Worm (Caenorhabditis elegans) whole organism, late embryonic: ENCODE results near the gene F40G9.18.

ENCODE experiments used
- F13H6.1 ChIP-seq: sonication (generic microtip); optimal IDR thresholded peaks from 2 replicates; lab custom pipeline; 2016; ENCODE audit warnings: missing genetic modification characterization, missing compliant biosample characterization
- K02D7.2 ChIP-seq: sonication (generic microtip); optimal IDR thresholded peaks from 2 replicates; lab custom pipeline; 2017; ENCODE audit warnings: mild to moderate bottlenecking, missing genetic modification characterization, missing compliant biosample characterization
- K09A11.1 ChIP-seq: sonication (generic microtip); optimal IDR thresholded peaks from 2 replicates; lab custom pipeline; 2017; ENCODE audit warnings: antibody characterized with exemption, mild to moderate bottlenecking, missing genetic modification characterization, missing compliant biosample characterization; ENCODE audit not compliant: insufficient read depth
- ceh-19 ChIP-seq: fragments of 200-800 bp; sonication (Bioruptor generic); optimal IDR thresholded peaks from 2 replicates; lab custom pipeline; 2018; ENCODE audit warnings: mild to moderate bottlenecking, missing genetic modification characterization, missing compliant biosample characterization
- ceh-24 ChIP-seq: sonication (generic microtip); optimal IDR thresholded peaks from 2 replicates; lab custom pipeline; 2016; ENCODE audit warnings: mild to moderate bottlenecking, missing genetic modification characterization, missing compliant biosample characterization
- ceh-34 ChIP-seq: sonication (generic microtip); optimal IDR thresholded peaks from 2 replicates; lab custom pipeline; 2016; ENCODE audit warnings: mild to moderate bottlenecking, missing genetic modification characterization, missing compliant biosample characterization
- ceh-48 ChIP-seq: sonication (generic microtip); optimal IDR thresholded peaks from 2 replicates; lab custom pipeline; 2016; ENCODE audit warnings: missing genetic modification characterization, inconsistent platforms, missing compliant biosample characterization
- ceh-6 ChIP-seq: fragments of 200-800 bp; sonication (Bioruptor generic); optimal IDR thresholded peaks from 2 replicates; lab custom pipeline; 2018; ENCODE audit warnings: mild to moderate bottlenecking, missing genetic modification characterization, missing compliant biosample characterization
- ceh-9 ChIP-seq: sonication (generic microtip); optimal IDR thresholded peaks from 2 replicates; lab custom pipeline; 2016; ENCODE audit warnings: mild to moderate bottlenecking, missing genetic modification characterization, inconsistent platforms, missing compliant biosample characterization
- che-1 ChIP-seq: sonication (generic microtip); optimal IDR thresholded peaks from 2 replicates; lab custom pipeline; 2016; ENCODE audit warnings: mild to moderate bottlenecking, missing genetic modification characterization, missing compliant biosample characterization
- dmd-4 ChIP-seq: sonication (generic microtip); optimal IDR thresholded peaks from 2 replicates; lab custom pipeline; 2016; ENCODE audit warnings: borderline replicate concordance, missing genetic modification characterization, missing compliant biosample characterization
- elt-2 ChIP-seq: sonication (generic microtip); optimal IDR thresholded peaks from 2 replicates; lab custom pipeline; 2016; ENCODE audit warnings: missing genetic modification reagents, missing genetic modification characterization, missing compliant biosample characterization
- elt-4 ChIP-seq: sonication (generic microtip); optimal IDR thresholded peaks from 2 replicates; lab custom pipeline; 2016; ENCODE audit warnings: missing genetic modification characterization, missing compliant biosample characterization
- ets-4 ChIP-seq: sonication (generic microtip); optimal IDR thresholded peaks from 2 replicates; lab custom pipeline; 2016; ENCODE audit warnings: missing genetic modification characterization, missing compliant biosample characterization
- fax-1 ChIP-seq: sonication (generic microtip); optimal IDR thresholded peaks from 2 replicates; lab custom pipeline; 2016; ENCODE audit warnings: missing genotype, missing genetic modification characterization, missing compliant biosample characterization
- fkh-10 ChIP-seq: fragments of 150-350 bp; optimal IDR thresholded peaks from 2 replicates; lab custom pipeline; 2014; ENCODE audit warnings: missing biosample characterization, missing genetic modification reagents, missing genetic modification characterization
- fkh-6 ChIP-seq: sonication (generic microtip); optimal IDR thresholded peaks from 2 replicates; lab custom pipeline; 2016; ENCODE audit warnings: missing genetic modification characterization, missing compliant biosample characterization
- hlh-13 ChIP-seq: fragments of 200-800 bp; sonication (Bioruptor generic); optimal IDR thresholded peaks from 2 replicates; lab custom pipeline; 2018; ENCODE audit warnings: mild to moderate bottlenecking, missing genetic modification characterization, missing compliant biosample characterization
- lim-6 ChIP-seq: sonication (generic microtip); optimal IDR thresholded peaks from 2 replicates; lab custom pipeline; 2016; ENCODE audit warnings: missing genetic modification characterization, missing compliant biosample characterization
- lin-11 ChIP-seq: fragments of 200-800 bp; sonication (Bioruptor generic); optimal IDR thresholded peaks from 2 replicates; lab custom pipeline; 2018; ENCODE audit warnings: mild to moderate bottlenecking, missing genetic modification characterization, missing compliant biosample characterization
- mec-3 ChIP-seq: sonication (generic microtip); optimal IDR thresholded peaks from 2 replicates; lab custom pipeline; 2016; ENCODE audit warnings: borderline replicate concordance, missing genetic modification characterization, missing compliant biosample characterization
- nfya-1 ChIP-seq: sonication (generic microtip); optimal IDR thresholded peaks from 2 replicates; lab custom pipeline; 2017; ENCODE audit warnings: missing genetic modification characterization, mild to moderate bottlenecking, missing compliant biosample characterization, antibody characterized with exemption, moderate library complexity
- npax-4 ChIP-seq: sonication (generic microtip); optimal IDR thresholded peaks from 2 replicates; lab custom pipeline; 2016; ENCODE audit warnings: missing genetic modification characterization, missing compliant biosample characterization
- odd-2 ChIP-seq: sonication (generic microtip); optimal IDR thresholded peaks from 2 replicates; lab custom pipeline; 2017; ENCODE audit warnings: antibody characterized with exemption, mild to moderate bottlenecking, missing genetic modification characterization, missing compliant biosample characterization
- pat-9 ChIP-seq: fragments of 200-800 bp; sonication (Bioruptor generic); optimal IDR thresholded peaks from 2 replicates; lab custom pipeline; 2018; ENCODE audit warnings: mild to moderate bottlenecking, missing genetic modification characterization, moderate library complexity, missing compliant biosample characterization
- pqm-1 ChIP-seq: sonication (generic microtip); optimal IDR thresholded peaks from 2 replicates; lab custom pipeline; 2016; ENCODE audit warnings: missing genetic modification characterization, missing compliant biosample characterization
- ref-2 ChIP-seq: sonication (generic microtip); optimal IDR thresholded peaks from 2 replicates; lab custom pipeline; 2016; ENCODE audit warnings: missing genetic modification characterization, missing compliant biosample characterization
- rnt-1 ChIP-seq: sonication (generic microtip); optimal IDR thresholded peaks from 2 replicates; lab custom pipeline; 2016; ENCODE audit warnings: missing genetic modification characterization, missing compliant biosample characterization
- sox-2 ChIP-seq: fragments of 200-800 bp; sonication (Bioruptor generic); IDR thresholded peaks from 2 replicates; pipeline ENCODE4 v1.3.6; 2022; ENCODE audit warnings: missing genetic modification reagents, missing genetic modification characterization, missing compliant biosample characterization
- syd-9 ChIP-seq: sonication (generic microtip); optimal IDR thresholded peaks from 2 replicates; lab custom pipeline; 2016; ENCODE audit warnings: mild to moderate bottlenecking, missing genetic modification characterization, moderate library complexity, missing compliant biosample characterization
- tbx-2 ChIP-seq: sonication (generic microtip); optimal IDR thresholded peaks from 2 replicates; lab custom pipeline; 2016; ENCODE audit warnings: missing genetic modification characterization, missing compliant biosample characterization
- tbx-7 ChIP-seq: sonication (generic microtip); optimal IDR thresholded peaks from 2 replicates; lab custom pipeline; 2016; ENCODE audit warnings: missing genotype, missing genetic modification characterization, missing compliant biosample characterization
- ttx-3 ChIP-seq: sonication (generic microtip); optimal IDR thresholded peaks from 2 replicates; lab custom pipeline; 2016; ENCODE audit warnings: missing genetic modification reagents, missing genetic modification characterization, missing compliant biosample characterization
- unc-3 ChIP-seq, 2 experiments: fragments of 200-800 bp in 1 of 2; sonication (Bioruptor generic) in 1 of 2; sonication (generic microtip) in 1 of 2; conservative IDR thresholded peaks in 1 of 2; optimal IDR thresholded peaks in 1 of 2; 2 replicates each; pipeline versions ENCODE4 v1.3.6 to Lab custom; 2016 to 2022; ENCODE audit warnings: missing compliant biosample characterization in 2 of 2, missing genetic modification characterization in 2 of 2, missing genetic modification reagents in 1 of 2
- unc-86 ChIP-seq: sonication (generic microtip); optimal IDR thresholded peaks from 2 replicates; lab custom pipeline; 2016; ENCODE audit warnings: missing genetic modification characterization, missing compliant biosample characterization

F40G9.18 gene

ce11 chrIII:189280-189679 lies 19.9 kb upstream of the F40G9.18 start:
- TF ChIP-seq K09A11.1 (tag; lab: Kevin White, UChicago) (no peak), mec-3 (tag; lab: Kevin White, UChicago) (no peak), ref-2 (tag; lab: Kevin White, UChicago) (no peak)

ce11 chrIII:188426-188888 lies 19.1 kb upstream of the F40G9.18 start, which contains the start of gene ubc-20:
Gene ubc-20 (plus strand): TSS chrIII:188838.
- TF ChIP-seq sox-2 (no peak), ceh-48 (tag; lab: Kevin White, UChicago) (peak; percentile 53)
- TF ChIP-seq, all 69 proteins: peak for 1

- TF ChIP-seq ttx-3: no peak
- no peak for TF ChIP-seq odd-2
- no peak for TF ChIP-seq nfya-1
- TF ChIP-seq fax-1: no peak
- TF ChIP-seq ceh-34 (tag; lab: Kevin White, UChicago): no peak
- no peak for TF ChIP-seq ceh-9 (tag; lab: Kevin White, UChicago)
- TF ChIP-seq K02D7.2: no peak
- no peak for TF ChIP-seq unc-86 (tag; lab: Kevin White, UChicago)
- no peak for TF ChIP-seq unc-3 (GFP tag; conservative IDR thresholded peaks at IDR 0.05; lab: Robert Waterston, UW)
- TF ChIP-seq unc-3 (tag; optimal IDR thresholded peaks at IDR 0.05; lab: Kevin White, UChicago): no peak
- TF ChIP-seq, all 69 proteins: peak for 0
Observed at ce11 chrIII:187829-188228, 18.5 kb upstream of the F40G9.18 start, which contains the start of gene mxl-2. Gene mxl-2 (minus strand): TSS chrIII:188131.

ce11 chrIII:184335-184734 lies 15.0 kb upstream of the F40G9.18 start:
- no peak for TF ChIP-seq odd-2
- no peak for TF ChIP-seq pat-9 (tag; lab: Kevin White, UChicago)
- TF ChIP-seq fax-1: no peak
- no peak for TF ChIP-seq mec-3 (tag; lab: Kevin White, UChicago)
- TF ChIP-seq ceh-24 (tag; lab: Kevin White, UChicago): no peak
- no peak for TF ChIP-seq che-1 (tag; lab: Kevin White, UChicago)
- TF ChIP-seq, all 69 proteins: peak for 0

ce11 chrIII:183072-183471 lies 13.7 kb upstream of the F40G9.18 start:
- TF ChIP-seq ceh-9 (tag; lab: Kevin White, UChicago) (no peak), tbx-7 (tag; lab: Kevin White, UChicago) (no peak), lin-11 (no peak), ceh-48 (tag; lab: Kevin White, UChicago) (no peak), fkh-6 (tag; lab: Kevin White, UChicago) (no peak), odd-2 (no peak), elt-2 (tag; lab: Kevin White, UChicago) (peak; percentile 70), fax-1 (no peak), tbx-2 (tag; lab: Kevin White, UChicago) (no peak)

ce11 chrIII:182080-182479 lies 12.7 kb upstream of the F40G9.18 start, which contains the start of gene F40G9.15:
Gene F40G9.15 (plus strand): TSS chrIII:182380.
- TF ChIP-seq fkh-6 (tag; lab: Kevin White, UChicago) (no peak), fkh-10 (GFP tag; lab: Kevin White, UChicago) (no peak), ceh-6 (GFP tag; lab: Kevin White, UChicago) (no peak), K02D7.2 (no peak), ets-4 (tag; lab: Kevin White, UChicago) (no peak), F13H6.1 (tag; lab: Kevin White, UChicago) (no peak), pqm-1 (tag; lab: Kevin White, UChicago) (no peak), ceh-34 (tag; lab: Kevin White, UChicago) (no peak), odd-2 (no peak), npax-4 (no peak), ttx-3 (no peak), elt-4 (no peak), hlh-13 (GFP tag; lab: Kevin White, UChicago) (no peak), ceh-9 (tag; lab: Kevin White, UChicago) (no peak), ceh-24 (tag; lab: Kevin White, UChicago) (no peak), rnt-1 (tag; lab: Kevin White, UChicago) (no peak), syd-9 (tag; lab: Kevin White, UChicago) (no peak), dmd-4 (tag; lab: Kevin White, UChicago) (no peak), lim-6 (no peak), ceh-19 (GFP tag; lab: Kevin White, UChicago) (no peak)
